Fruit fly (Drosophila melanogaster) whole organism, adult: ENCODE measurements around the gene CG7101.

ENCODE experiments used
- CG11617 ChIP-seq: fragments of 200-800 bp; sonication (Bioruptor generic); optimal IDR thresholded peaks from 2 replicates; lab custom pipeline; 2017; ENCODE audit warnings: mild to moderate bottlenecking, missing biosample characterization, missing genetic modification reagents, missing genetic modification characterization
- CG12768 ChIP-seq: fragments of 200-800 bp; sonication (Bioruptor generic); optimal IDR thresholded peaks from 2 replicates; lab custom pipeline; 2017; ENCODE audit warnings: missing biosample characterization, missing genetic modification characterization, mild to moderate bottlenecking, moderate library complexity, missing genetic modification reagents
- CG14711 ChIP-seq: fragments of 200-800 bp; sonication (Bioruptor generic); optimal IDR thresholded peaks from 2 replicates; lab custom pipeline; 2018; ENCODE audit warnings: missing biosample characterization, mild to moderate bottlenecking, missing genetic modification characterization, moderate library complexity
- CG1620 ChIP-seq: fragments of 200-800 bp; sonication (Bioruptor generic); optimal IDR thresholded peaks from 2 replicates; lab custom pipeline; 2016; ENCODE audit warnings: missing biosample characterization, missing genetic modification characterization
- CG33017 ChIP-seq: fragments of 200-800 bp; sonication (Bioruptor generic); optimal IDR thresholded peaks from 2 replicates; lab custom pipeline; 2018; ENCODE audit warnings: missing biosample characterization, mild to moderate bottlenecking, missing genetic modification characterization, moderate library complexity
- CG5204 ChIP-seq: fragments of 200-800 bp; sonication (Bioruptor generic); optimal IDR thresholded peaks from 2 replicates; lab custom pipeline; 2016; ENCODE audit warnings: missing biosample characterization, missing genetic modification characterization
- CG7045 ChIP-seq: fragments of 200-800 bp; sonication (Bioruptor generic); optimal IDR thresholded peaks from 2 replicates; lab custom pipeline; 2017; ENCODE audit warnings: missing biosample characterization, mild to moderate bottlenecking, missing genetic modification characterization
- CG7101 ChIP-seq: fragments of 200-800 bp; sonication (Bioruptor generic); optimal IDR thresholded peaks from 2 replicates; lab custom pipeline; 2018; ENCODE audit warnings: missing biosample characterization, mild to moderate bottlenecking, missing genetic modification characterization, moderate library complexity
- Clk ChIP-seq: fragments of 200-800 bp; sonication (Bioruptor generic); optimal IDR thresholded peaks from 2 replicates; lab custom pipeline; 2017; ENCODE audit warnings: missing biosample characterization, missing genetic modification characterization
- Crg-1 ChIP-seq: fragments of 200-800 bp; sonication (Bioruptor generic); optimal IDR thresholded peaks from 2 replicates; lab custom pipeline; 2016; ENCODE audit warnings: missing biosample characterization, missing genetic modification characterization
- Hr96 ChIP-seq: fragments of 200-800 bp; sonication (Bioruptor generic); optimal IDR thresholded peaks from 2 replicates; lab custom pipeline; 2016; ENCODE audit warnings: missing biosample characterization, missing genetic modification characterization
- Mnt ChIP-seq: fragments of 200-800 bp; sonication (Bioruptor generic); optimal IDR thresholded peaks from 2 replicates; lab custom pipeline; 2016; ENCODE audit warnings: missing biosample characterization, mild to moderate bottlenecking, missing genetic modification characterization
- bab1 ChIP-seq: fragments of 200-800 bp; sonication (Bioruptor generic); optimal IDR thresholded peaks from 3 replicates; lab custom pipeline; 2019; ENCODE audit warnings: missing biosample characterization, mild to moderate bottlenecking, missing genetic modification characterization, moderate library complexity
- cic ChIP-seq: fragments of 200-800 bp; sonication (Bioruptor generic); optimal IDR thresholded peaks from 2 replicates; lab custom pipeline; 2017; ENCODE audit warnings: missing biosample characterization, mild to moderate bottlenecking, missing genetic modification characterization, moderate library complexity
- cnc ChIP-seq, 2 experiments: fragments of >200 bp; optimal IDR thresholded peaks; 2 replicates each; lab custom pipeline; 2017
- kay ChIP-seq: fragments of 200-800 bp; sonication (Bioruptor generic); peaks from one replicate; lab custom pipeline; 2016; ENCODE audit warnings: missing biosample characterization, missing genetic modification characterization, borderline replicate concordance
- ovo ChIP-seq: fragments of 200-800 bp; sonication (Bioruptor generic); optimal IDR thresholded peaks from 2 replicates; lab custom pipeline; 2016; ENCODE audit warnings: missing biosample characterization, missing genetic modification characterization
- pad ChIP-seq: fragments of 200-800 bp; sonication (Bioruptor generic); optimal IDR thresholded peaks from 3 replicates; lab custom pipeline; 2017; ENCODE audit warnings: missing biosample characterization, missing genetic modification characterization, mild to moderate bottlenecking, moderate library complexity, missing genetic modification reagents
- tj ChIP-seq: fragments of 200-800 bp; sonication (Bioruptor generic); optimal IDR thresholded peaks from 3 replicates; lab custom pipeline; 2017; ENCODE audit warnings: missing biosample characterization, mild to moderate bottlenecking, missing genetic modification characterization, moderate library complexity
- toe ChIP-seq: fragments of 200-800 bp; sonication (Bioruptor generic); optimal IDR thresholded peaks from 2 replicates; lab custom pipeline; 2016; ENCODE audit warnings: missing biosample characterization, missing genetic modification characterization

CG7101 gene

DNA sequence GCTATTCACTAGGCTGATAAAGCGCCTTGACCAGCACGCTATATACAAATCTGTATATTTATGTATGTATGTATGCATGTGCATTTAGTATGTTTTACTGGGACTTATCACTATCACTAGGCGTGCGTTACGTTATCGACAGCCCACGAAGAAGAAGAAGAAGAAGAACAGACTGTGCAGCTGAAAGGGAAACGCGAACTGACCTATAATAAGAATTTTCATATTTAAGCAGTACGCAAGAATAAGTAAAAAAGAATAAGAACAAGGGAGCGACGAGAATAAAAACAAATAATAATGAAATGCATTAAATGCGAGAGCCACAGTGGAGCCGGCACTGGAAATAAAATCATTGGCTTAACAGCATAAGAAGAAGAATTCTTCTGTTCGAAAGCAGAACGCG lies 5.9 kb downstream of the CG7101 start:
- no peak for TF ChIP-seq CG1620
- no peak for TF ChIP-seq tj
- TF ChIP-seq cic (GFP tag; lab: Kevin White, UChicago), result peak; percentile 61

DNA sequence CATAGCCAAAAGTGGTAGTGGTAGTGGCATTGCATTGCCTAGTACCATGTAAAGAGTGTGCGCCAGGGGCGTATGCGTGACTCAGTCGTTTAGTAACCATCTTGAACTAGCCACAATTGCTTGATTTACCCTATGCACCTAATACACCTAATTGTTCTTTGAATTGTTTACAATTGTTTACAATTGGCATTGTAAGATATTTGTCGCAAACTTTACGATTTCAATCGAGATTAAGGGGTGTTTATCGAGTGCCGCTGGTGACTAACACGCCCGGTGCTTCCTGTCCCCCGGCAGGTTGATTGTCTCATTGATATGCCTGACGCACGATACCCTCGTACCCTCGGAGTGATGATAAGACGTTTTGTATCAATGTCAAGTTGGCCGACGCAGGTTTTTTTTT lies 6.7 kb downstream of the CG7101 start:
- TF ChIP-seq cnc (optimal IDR thresholded peaks at IDR 0.05; lab: Kevin White, UChicago) (no peak), toe (GFP tag; lab: Kevin White, UChicago) (no peak), Mnt (peak; percentile 8), CG33017 (tag; lab: Kevin White, UChicago) (no peak), CG12768 (GFP tag; lab: Kevin White, UChicago) (no peak), pad (no peak), ovo (GFP tag; lab: Kevin White, UChicago) (no peak), Hr96 (GFP tag; lab: Kevin White, UChicago) (peak; percentile 36), cic (GFP tag; lab: Kevin White, UChicago) (peak; percentile 59), CG5204 (GFP tag; lab: Kevin White, UChicago) (no peak), kay (peak; percentile 54), CG1620 (no peak), CG7045 (GFP tag; lab: Kevin White, UChicago) (no peak), CG14711 (no peak), Clk (GFP tag; lab: Kevin White, UChicago) (no peak), CG7101 (tag; lab: Kevin White, UChicago) (peak; percentile 58), bab1 (no peak), Crg-1 (GFP tag; lab: Kevin White, UChicago) (no peak), CG11617 (peak; percentile 46), tj (peak; percentile 30)

DNA sequence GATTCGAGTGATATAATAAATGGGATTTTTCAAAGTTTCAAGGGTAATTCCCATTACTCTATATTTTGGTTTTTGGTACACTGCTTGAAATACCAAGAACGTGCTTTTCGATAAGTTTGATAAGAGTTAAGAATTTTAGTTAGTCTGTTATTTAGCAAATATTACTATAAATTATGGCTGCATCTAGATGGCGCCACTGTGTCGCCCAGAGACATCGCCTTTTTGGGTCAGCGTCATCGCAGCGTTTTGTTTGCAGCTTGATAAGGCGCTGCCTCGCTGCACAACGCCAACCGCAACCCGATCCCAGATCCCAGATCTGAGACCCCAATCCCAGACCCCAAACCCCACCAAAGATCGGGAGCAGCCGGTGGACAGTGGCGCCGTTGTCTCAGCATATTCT lies 8.1 kb downstream of the CG7101 start:
- no peak for TF ChIP-seq CG7101 (tag; lab: Kevin White, UChicago)
- no peak for TF ChIP-seq CG5204 (GFP tag; lab: Kevin White, UChicago)
- no peak for TF ChIP-seq CG1620
- TF ChIP-seq Crg-1 (GFP tag; lab: Kevin White, UChicago), result no peak
- no peak for TF ChIP-seq cic (GFP tag; lab: Kevin White, UChicago)
- no peak for TF ChIP-seq Mnt
- TF ChIP-seq CG14711, result no peak
- TF ChIP-seq ovo (GFP tag; lab: Kevin White, UChicago), result no peak
- no peak for TF ChIP-seq CG7045 (GFP tag; lab: Kevin White, UChicago)
- TF ChIP-seq cnc (optimal IDR thresholded peaks at IDR 0.05; lab: Kevin White, UChicago), result no peak
- TF ChIP-seq kay, result no peak
- TF ChIP-seq pad, result no peak
- no peak for TF ChIP-seq CG11617
- no peak for TF ChIP-seq Clk (GFP tag; lab: Kevin White, UChicago)
- TF ChIP-seq CG12768 (GFP tag; lab: Kevin White, UChicago), result no peak

DNA sequence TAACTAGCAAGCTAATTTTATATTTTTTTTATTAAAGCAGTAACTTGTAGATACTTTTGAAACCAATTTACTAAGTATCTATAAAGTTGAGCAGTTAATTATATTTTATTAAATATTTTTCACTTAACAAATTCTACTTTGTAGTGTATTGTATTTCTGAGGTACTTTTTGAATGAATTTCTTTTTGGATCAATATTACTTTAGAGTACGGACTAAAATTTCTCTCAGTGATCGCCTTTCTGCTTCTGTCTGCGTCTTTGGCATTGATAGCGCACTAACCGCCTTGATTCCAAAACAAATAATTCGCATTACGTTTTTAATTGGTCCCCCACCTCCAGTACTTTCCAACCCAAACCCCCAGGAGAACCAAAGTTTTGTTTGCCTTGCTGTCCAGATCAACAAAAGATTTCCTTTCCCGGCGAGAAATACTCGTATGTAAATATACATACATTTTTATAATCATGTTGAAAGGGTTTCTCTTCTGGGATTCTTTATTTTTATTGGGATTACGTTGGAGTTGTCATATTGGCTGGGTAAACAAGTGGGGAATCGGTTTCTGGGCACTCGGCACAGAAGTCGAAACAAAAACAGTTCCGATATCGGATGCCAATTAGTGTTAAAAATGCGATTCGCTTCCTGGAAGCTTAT lies 8.7 kb downstream of the CG7101 start:
- no peak for TF ChIP-seq CG5204 (GFP tag; lab: Kevin White, UChicago)
- no peak for TF ChIP-seq Mnt
- no peak for TF ChIP-seq Clk (GFP tag; lab: Kevin White, UChicago)
- no peak for TF ChIP-seq toe (GFP tag; lab: Kevin White, UChicago)
- TF ChIP-seq Hr96 (GFP tag; lab: Kevin White, UChicago), result no peak
- no peak for TF ChIP-seq ovo (GFP tag; lab: Kevin White, UChicago)
- TF ChIP-seq CG12768 (GFP tag; lab: Kevin White, UChicago), result no peak
- no peak for TF ChIP-seq CG14711

DNA sequence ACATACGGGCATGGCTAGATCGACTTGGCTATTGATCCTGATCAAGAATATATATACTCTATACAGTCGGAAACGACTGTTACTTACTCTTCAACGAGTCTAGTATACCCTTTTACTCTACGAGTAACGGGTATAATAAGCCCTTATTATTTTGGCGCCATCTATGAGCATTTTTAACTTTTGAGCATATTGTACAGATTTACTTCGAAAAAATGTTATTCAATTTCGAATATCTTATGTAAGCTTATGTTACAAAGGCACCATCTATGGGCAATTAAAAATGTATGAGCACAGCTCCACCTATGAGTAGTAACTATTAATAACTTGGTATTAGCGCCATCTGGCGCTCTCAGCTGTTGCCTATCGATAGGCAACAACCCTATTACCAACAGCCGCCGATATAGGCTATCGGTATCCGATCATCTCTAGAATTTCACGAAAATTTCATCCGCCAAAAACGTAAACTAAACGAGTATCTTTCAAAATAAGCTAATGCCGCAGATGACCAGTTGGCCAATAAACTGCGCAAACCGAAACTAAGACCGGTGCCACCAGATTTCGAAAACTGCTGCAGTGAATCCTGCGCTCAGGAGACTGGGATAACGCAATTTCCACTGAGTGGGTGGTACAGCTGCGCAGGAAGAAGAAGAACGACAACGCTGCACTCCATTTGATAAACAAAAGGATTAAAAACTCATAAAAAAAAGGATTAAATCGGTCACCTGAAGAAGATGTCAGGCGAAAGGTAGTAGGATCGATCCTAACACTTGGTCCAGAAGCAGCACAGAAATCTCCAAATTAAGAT lies 13.0 kb downstream of the CG7101 start, which contains the start of gene htk:
Gene htk, plus strand, starts transcription at position 435 of the 805 bp plus-strand sequence.
- TF ChIP-seq tj (peak; percentile 23), kay (no peak), Crg-1 (GFP tag; lab: Kevin White, UChicago) (peak; percentile 70), ovo (GFP tag; lab: Kevin White, UChicago) (peak; percentile 77), CG7045 (GFP tag; lab: Kevin White, UChicago) (no peak), pad (peak; percentile 60), CG1620 (peak; percentile 88), cnc (optimal IDR thresholded peaks at IDR 0.05; lab: Kevin White, UChicago) (no peak), CG33017 (tag; lab: Kevin White, UChicago) (no peak), CG7101 (tag; lab: Kevin White, UChicago) (peak; percentile 80), bab1 (peak; percentile 78), Mnt (peak; percentile 70), toe (GFP tag; lab: Kevin White, UChicago) (no peak), CG11617 (peak; percentile 5), Hr96 (GFP tag; lab: Kevin White, UChicago) (peak; percentile 61), CG12768 (GFP tag; lab: Kevin White, UChicago) (no peak), CG14711 (peak; percentile 96)

DNA sequence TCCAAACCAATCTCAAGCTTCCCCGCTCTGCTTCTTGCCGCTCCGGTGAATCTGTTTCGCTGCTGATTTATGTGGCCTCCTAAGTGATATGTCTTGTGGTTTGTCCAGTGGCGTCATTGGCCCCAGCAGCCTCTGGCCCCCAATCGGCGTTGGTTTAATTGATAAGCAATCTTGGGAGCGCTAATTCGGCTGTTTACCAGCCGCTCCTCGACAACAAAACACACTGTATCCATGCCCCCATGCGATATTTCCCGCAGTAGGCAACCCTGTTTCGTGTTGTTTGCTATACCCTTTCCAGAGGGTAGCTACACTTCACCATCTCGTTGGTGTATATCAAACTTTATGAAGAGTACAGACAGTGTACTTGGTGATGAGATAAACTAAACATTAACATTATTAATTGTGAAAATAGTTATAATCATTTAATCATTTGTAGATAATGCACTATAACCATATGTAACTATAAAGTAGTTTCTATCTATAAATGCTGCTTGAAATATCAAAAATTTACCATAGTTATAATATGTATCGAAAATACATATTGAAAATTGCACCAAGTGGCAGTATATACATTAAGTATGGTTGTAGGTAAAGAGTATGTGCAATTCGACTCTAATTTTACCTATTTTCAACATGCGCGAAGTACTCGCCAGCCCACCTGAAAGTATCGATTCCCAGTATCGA lies 18.1 kb downstream of the CG7101 start, which contains the start of gene shop:
Gene shop, minus strand, starts transcription at position 229 of the 684 bp plus-strand sequence.
- TF ChIP-seq kay, result no peak
- peak; percentile 67 for TF ChIP-seq CG33017 (tag; lab: Kevin White, UChicago)
- peak; percentile 44 for TF ChIP-seq ovo (GFP tag; lab: Kevin White, UChicago)
- TF ChIP-seq CG7045 (GFP tag; lab: Kevin White, UChicago), result peak; percentile 73
- peak; percentile 77 for TF ChIP-seq bab1
- TF ChIP-seq Hr96 (GFP tag; lab: Kevin White, UChicago), result peak; percentile 84
- peak; percentile 86 for TF ChIP-seq CG7101 (tag; lab: Kevin White, UChicago)
- TF ChIP-seq tj, result peak; percentile 65
- TF ChIP-seq Mnt, result peak; percentile 80
- TF ChIP-seq cic (GFP tag; lab: Kevin White, UChicago), result no peak
- TF ChIP-seq Clk (GFP tag; lab: Kevin White, UChicago), result peak; percentile 48
- TF ChIP-seq CG12768 (GFP tag; lab: Kevin White, UChicago), result peak; percentile 67
- TF ChIP-seq Crg-1 (GFP tag; lab: Kevin White, UChicago), result peak; percentile 81
- TF ChIP-seq CG14711, result peak; percentile 92
- TF ChIP-seq CG1620, result peak; percentile 88
- TF ChIP-seq CG5204 (GFP tag; lab: Kevin White, UChicago), result peak; percentile 75
- TF ChIP-seq CG11617, result peak; percentile 89
- TF ChIP-seq toe (GFP tag; lab: Kevin White, UChicago), result peak; percentile 73
- TF ChIP-seq cnc (optimal IDR thresholded peaks at IDR 0.05; lab: Kevin White, UChicago), result no peak
- TF ChIP-seq pad, result peak; percentile 79
